Worm (Caenorhabditis elegans): ENCODE data around the gene ran-5.

ran-5 gene

DNA sequence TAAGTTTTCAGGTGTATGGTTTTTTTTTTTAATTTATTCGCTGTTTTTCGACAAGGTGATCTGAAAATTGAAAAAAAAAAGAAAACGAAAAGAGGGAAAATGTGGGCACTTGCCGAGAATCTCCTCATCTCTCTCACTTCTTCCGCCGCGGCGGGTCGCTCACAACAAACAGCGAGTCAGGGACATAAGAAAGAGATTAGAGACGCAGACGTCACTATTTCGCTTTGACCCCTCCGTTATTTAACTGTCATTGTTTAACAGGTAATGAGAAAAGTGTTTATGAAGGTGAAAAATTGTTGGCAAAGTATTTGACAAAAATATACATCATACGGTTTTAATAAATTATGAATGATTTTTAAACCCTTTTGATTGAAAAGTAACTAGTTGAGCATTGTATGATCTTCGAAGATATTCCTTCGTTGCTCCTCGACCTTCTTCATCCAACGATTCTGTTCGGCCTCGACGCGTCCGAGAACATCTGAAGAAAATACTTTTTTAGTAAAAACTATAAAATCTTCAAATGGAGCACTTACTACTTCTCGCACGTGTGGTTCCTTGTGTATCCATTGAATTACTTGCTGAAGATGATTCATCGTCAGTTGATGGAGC is 1.8 kb upstream of the ran-5 start:
- no peak for TF ChIP-seq ceh-34 (tag; optimal IDR thresholded peaks at IDR 0.05)
- no peak for TF ChIP-seq eyg-1 (tag; optimal IDR thresholded peaks at IDR 0.05)
- TF ChIP-seq ceh-18 (tag; optimal IDR thresholded peaks at IDR 0.05) = peak; percentile 6

DNA sequence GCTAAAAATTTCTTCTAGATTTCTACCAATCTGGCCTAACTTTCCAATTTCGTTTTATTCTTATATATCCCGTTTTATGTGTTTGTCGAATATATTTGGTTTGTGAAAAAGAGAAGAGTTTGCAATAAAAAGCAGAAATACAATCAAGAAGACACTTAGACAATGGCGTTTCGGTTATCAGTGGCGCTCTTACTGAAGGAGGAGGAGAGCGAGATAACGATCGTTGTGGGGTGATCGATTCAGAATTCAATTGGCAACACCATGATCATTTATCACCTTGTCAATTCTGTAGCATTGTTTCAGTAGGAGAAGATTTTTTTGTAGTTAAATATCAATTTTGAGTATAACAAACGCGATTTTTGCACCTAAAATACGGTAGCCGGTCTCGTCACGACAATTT is 1.6 kb downstream of the ran-5 start:
- TF ChIP-seq ahr-1 (tag; optimal IDR thresholded peaks at IDR 0.05) (no peak), elt-2 (tag; optimal IDR thresholded peaks at IDR 0.05) (peak; percentile 78)

- TF ChIP-seq ceh-31 (tag; optimal IDR thresholded peaks at IDR 0.05) = no peak
- no peak for TF ChIP-seq npax-4 (tag; optimal IDR thresholded peaks at IDR 0.05)
- no peak for TF ChIP-seq ceh-45 (GFP tag; IDR thresholded peaks at IDR 0.05)
- no peak for TF ChIP-seq C38D4.7 (GFP tag; optimal IDR thresholded peaks at IDR 0.05)
- no peak for TF ChIP-seq ttx-3 (tag; optimal IDR thresholded peaks at IDR 0.05)
- TF ChIP-seq ceh-14 (tag; optimal IDR thresholded peaks at IDR 0.05) = no peak
- TF ChIP-seq lim-6 (tag; optimal IDR thresholded peaks at IDR 0.05) = no peak
- no peak for TF ChIP-seq nhr-11 (tag; optimal IDR thresholded peaks at IDR 0.05)
- TF ChIP-seq pat-9 (tag; optimal IDR thresholded peaks at IDR 0.05) = no peak
- TF ChIP-seq tbx-2 (tag; optimal IDR thresholded peaks at IDR 0.05) = no peak
Measured at ce11 chrII:6050120-6050519, 2.2 kb downstream of the ran-5 start, which contains the start of gene gldc-1. TSS of gene gldc-1 (plus strand) at chrII:6050420.

DNA sequence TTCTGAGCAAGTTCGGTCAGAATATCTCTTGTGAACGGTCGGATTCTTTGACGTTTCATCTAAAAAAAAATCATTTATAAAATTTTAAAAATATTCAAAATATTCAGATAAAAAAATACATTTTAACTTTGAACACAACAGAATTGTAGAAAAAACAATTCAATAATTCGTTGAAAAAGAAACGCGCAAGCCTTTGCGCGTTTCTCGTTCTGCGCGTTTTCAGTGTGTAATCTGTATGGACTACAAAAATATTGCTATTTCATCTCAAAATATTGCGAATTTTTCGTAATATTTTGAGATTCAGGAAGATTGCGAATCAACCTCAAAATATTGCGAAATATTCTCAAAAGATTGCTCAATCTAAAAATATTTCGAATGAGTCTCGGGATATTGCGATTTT is 8.0 kb downstream of the ran-5 start, which contains the start of gene R12C12.7:
R12C12.7 (minus strand) TSS at position 59 of the 400 bp plus-strand sequence.
- TF ChIP-seq K09A11.1 (tag; optimal IDR thresholded peaks at IDR 0.05; ENCODE audit: insufficient read depth) (no peak), elt-2 (tag; optimal IDR thresholded peaks at IDR 0.05) (peak; percentile 37), T23F11.4 (GFP tag; optimal IDR thresholded peaks at IDR 0.05) (no peak), pat-9 (tag; optimal IDR thresholded peaks at IDR 0.05) (no peak), sox-4 (tag; optimal IDR thresholded peaks at IDR 0.05) (no peak), pros-1 (tag; optimal IDR thresholded peaks at IDR 0.05) (no peak)

ce11 chrII:6061495-6061894 is 13.6 kb downstream of the ran-5 start:
- TF ChIP-seq sdc-2 (tag; optimal IDR thresholded peaks at IDR 0.05) (peak; percentile 23), ceh-18 (tag; optimal IDR thresholded peaks at IDR 0.05) (peak; percentile 10), hlh-30 (tag; optimal IDR thresholded peaks at IDR 0.05; ENCODE audit: insufficient read depth) (no peak), ceh-31 (tag; optimal IDR thresholded peaks at IDR 0.05) (peak; percentile 92), ceh-34 (tag; optimal IDR thresholded peaks at IDR 0.05) (peak; percentile 43), unc-55 (GFP tag; optimal IDR thresholded peaks at IDR 0.05) (no peak), ahr-1 (tag; optimal IDR thresholded peaks at IDR 0.05) (peak; percentile 30), Y22D7AL.16 (tag; optimal IDR thresholded peaks at IDR 0.05) (no peak), ceh-48 (tag; optimal IDR thresholded peaks at IDR 0.05) (no peak), hlh-15 (tag; optimal IDR thresholded peaks at IDR 0.05) (no peak), pqm-1 (tag; optimal IDR thresholded peaks at IDR 0.05) (peak; percentile 32), fkh-6 (tag; optimal IDR thresholded peaks at IDR 0.05) (peak; percentile 22), C08G9.2 (tag; optimal IDR thresholded peaks at IDR 0.05) (peak; percentile 94), dmd-4 (tag; optimal IDR thresholded peaks at IDR 0.05; ENCODE audit: borderline replicate concordance) (no peak), elt-4 (tag; optimal IDR thresholded peaks at IDR 0.05) (no peak), pha-4 (tag; optimal IDR thresholded peaks at IDR 0.05) (no peak), ceh-6 (GFP tag; optimal IDR thresholded peaks at IDR 0.05) (no peak), C38D4.7 (GFP tag; optimal IDR thresholded peaks at IDR 0.05) (no peak), ztf-16 (tag; optimal IDR thresholded peaks at IDR 0.05) (no peak), ceh-2 (tag; optimal IDR thresholded peaks at IDR 0.05) (peak; percentile 90), hlh-6 (tag; optimal IDR thresholded peaks at IDR 0.05) (no peak), elt-2 (tag; optimal IDR thresholded peaks at IDR 0.05) (peak; percentile 52), ttx-3 (tag; optimal IDR thresholded peaks at IDR 0.05) (no peak), nhr-11 (tag; optimal IDR thresholded peaks at IDR 0.05) (no peak), lin-11 (tag; optimal IDR thresholded peaks at IDR 0.05) (no peak), fkh-10 (GFP tag; optimal IDR thresholded peaks at IDR 0.05) (no peak), ceh-45 (GFP tag; IDR thresholded peaks at IDR 0.05) (no peak), ets-4 (tag; optimal IDR thresholded peaks at IDR 0.05) (peak; percentile 95), unc-42 (tag; optimal IDR thresholded peaks at IDR 0.05) (peak; percentile 70), fax-1 (tag; optimal IDR thresholded peaks at IDR 0.05) (peak; percentile 63), ceh-14 (tag; optimal IDR thresholded peaks at IDR 0.05) (peak; percentile 60), pat-9 (tag; optimal IDR thresholded peaks at IDR 0.05) (no peak), gmeb-2 (tag; optimal IDR thresholded peaks at IDR 0.05) (no peak), tbx-7 (tag; optimal IDR thresholded peaks at IDR 0.05) (peak; percentile 95), pha-2 (tag; optimal IDR thresholded peaks at IDR 0.05) (no peak)

All from whole organism, late embryonic.